Worm (Caenorhabditis elegans) whole organism, L1 larva: ENCODE results near the gene M176.16.

Source experiments
- C04F5.9 ChIP-seq: sonication (generic microtip); optimal IDR thresholded peaks from 2 replicates; lab custom pipeline; 2016; ENCODE audit warnings: missing genetic modification characterization, missing compliant biosample characterization
- C34B4.2 ChIP-seq: sonication (generic microtip); optimal IDR thresholded peaks from 2 replicates; lab custom pipeline; 2017; ENCODE audit warnings: mild to moderate bottlenecking, missing genetic modification characterization, missing compliant biosample characterization
- Y116A8C.19 ChIP-seq: sonication (generic microtip); optimal IDR thresholded peaks from 2 replicates; lab custom pipeline; 2016; ENCODE audit warnings: missing compliant biosample characterization, missing genetic modification characterization, borderline replicate concordance
- aha-1 ChIP-seq: fragments of 150-350 bp; optimal IDR thresholded peaks from 2 replicates; lab custom pipeline; 2014; ENCODE audit warnings: missing biosample characterization, missing genetic modification characterization
- alr-1 ChIP-seq: fragments of 200-800 bp; sonication (Bioruptor generic); optimal IDR thresholded peaks from 2 replicates; lab custom pipeline; 2018; ENCODE audit warnings: borderline replicate concordance, mild to moderate bottlenecking, missing genetic modification characterization, missing compliant biosample characterization
- aly-2 ChIP-seq: fragments of 150-350 bp; optimal IDR thresholded peaks from 2 replicates; lab custom pipeline; 2014; ENCODE audit warnings: missing biosample characterization, missing genetic modification characterization
- ama-1 ChIP-seq: fragments of 150-350 bp; optimal IDR thresholded peaks from 2 replicates; lab custom pipeline; 2014
- blmp-1 ChIP-seq: fragments of 150-350 bp; optimal IDR thresholded peaks from 2 replicates; lab custom pipeline; 2014; ENCODE audit warnings: missing biosample characterization, missing genetic modification characterization
- ceh-63 ChIP-seq: fragments of 200-800 bp; sonication (Bioruptor generic); optimal IDR thresholded peaks from 2 replicates; lab custom pipeline; 2018; ENCODE audit warnings: mild to moderate bottlenecking, missing genetic modification characterization, missing compliant biosample characterization
- ceh-88 ChIP-seq: fragments of 200-800 bp; sonication (Bioruptor generic); IDR thresholded peaks from 2 replicates; pipeline ENCODE4 v1.3.6; 2022; ENCODE audit warnings: missing genetic modification characterization, missing compliant biosample characterization
- dsc-1 ChIP-seq: sonication (generic microtip); optimal IDR thresholded peaks from 2 replicates; lab custom pipeline; 2016; ENCODE audit warnings: mild to moderate bottlenecking, missing genetic modification characterization, missing compliant biosample characterization
- efl-1 ChIP-seq, 4 experiments: fragments of 150-350 bp; optimal IDR thresholded peaks in 3 of 4; peaks in 1 of 4; 1 replicate in 1 of 4; 2 replicates in 3 of 4; lab custom pipeline; 2014; ENCODE audit warnings: missing biosample characterization in 2 of 4, missing genetic modification characterization in 2 of 4, missing genetic modification reagents in 2 of 4
- egl-13 ChIP-seq: sonication (generic microtip); optimal IDR thresholded peaks from 2 replicates; lab custom pipeline; 2016; ENCODE audit warnings: missing genotype, missing genetic modification reagents, missing genetic modification characterization, missing compliant biosample characterization
- elt-2 ChIP-seq: sonication (generic microtip); optimal IDR thresholded peaks from 2 replicates; lab custom pipeline; 2016; ENCODE audit warnings: missing genetic modification characterization, mild to moderate bottlenecking, inconsistent platforms, missing compliant biosample characterization, missing genetic modification reagents
- ets-5 ChIP-seq: fragments of 200-800 bp; sonication (Bioruptor generic); IDR thresholded peaks from 2 replicates; pipeline ENCODE4 v1.3.6; 2022; ENCODE audit warnings: missing genetic modification characterization, missing compliant biosample characterization
- fkh-4 ChIP-seq: sonication (generic microtip); optimal IDR thresholded peaks from 2 replicates; lab custom pipeline; 2016; ENCODE audit warnings: missing compliant biosample characterization, missing genetic modification characterization, borderline replicate concordance
- fkh-8 ChIP-seq: sonication (generic microtip); optimal IDR thresholded peaks from 2 replicates; lab custom pipeline; 2016; ENCODE audit warnings: mild to moderate bottlenecking, missing genetic modification characterization, missing compliant biosample characterization
- grh-1 ChIP-seq: fragments of 200-800 bp; sonication (Bioruptor generic); IDR thresholded peaks from 2 replicates; pipeline ENCODE4 v1.3.6; 2022; ENCODE audit warnings: missing genetic modification reagents, missing genetic modification characterization, missing compliant biosample characterization
- isw-1 ChIP-seq: fragments of 200-800 bp; sonication (Bioruptor generic); IDR thresholded peaks from 2 replicates; pipeline ENCODE4 v1.3.6; 2022; ENCODE audit warnings: missing genetic modification characterization, missing compliant biosample characterization
- jun-1 ChIP-seq: fragments of 150-350 bp; optimal IDR thresholded peaks from 2 replicates; lab custom pipeline; 2014; ENCODE audit warnings: missing biosample characterization, missing genetic modification reagents, missing genetic modification characterization
- lin-15B ChIP-seq: fragments of 150-350 bp; sonication (generic microtip); optimal IDR thresholded peaks from 3 replicates; lab custom pipeline; 2014; ENCODE audit warnings: missing biosample characterization, missing genetic modification characterization
- lin-35 ChIP-seq, 2 experiments: fragments of 150-350 bp; optimal IDR thresholded peaks; 2 replicates each; lab custom pipeline; 2014; ENCODE audit warnings: missing biosample characterization in 2 of 2, missing genetic modification characterization in 2 of 2, missing genetic modification reagents in 2 of 2
- lsy-2 ChIP-seq, 2 experiments: fragments of 150-350 bp; optimal IDR thresholded peaks; 2 replicates each; lab custom pipeline; 2014; ENCODE audit warnings: missing biosample characterization in 2 of 2, missing genetic modification characterization in 2 of 2
- mef-2 ChIP-seq: fragments of 150-350 bp; optimal IDR thresholded peaks from 2 replicates; lab custom pipeline; 2014; ENCODE audit warnings: missing biosample characterization, missing genetic modification characterization
- nhr-11 ChIP-seq: fragments of 150-350 bp; optimal IDR thresholded peaks from 2 replicates; lab custom pipeline; 2014; ENCODE audit warnings: missing biosample characterization, missing genetic modification characterization
- nhr-19 ChIP-seq: fragments of 200-800 bp; sonication (Bioruptor generic); conservative IDR thresholded peaks from 2 replicates; pipeline ENCODE4 v1.3.6; 2022; ENCODE audit warnings: missing genetic modification characterization, missing compliant biosample characterization
- nhr-20 ChIP-seq: sonication (generic microtip); optimal IDR thresholded peaks from 2 replicates; lab custom pipeline; 2016; ENCODE audit warnings: mild to moderate bottlenecking, missing genetic modification characterization, missing compliant biosample characterization
- nhr-237 ChIP-seq: fragments of 150-350 bp; optimal IDR thresholded peaks from 2 replicates; lab custom pipeline; 2014; ENCODE audit warnings: missing biosample characterization, missing genetic modification characterization
- nhr-28 ChIP-seq: fragments of 150-350 bp; optimal IDR thresholded peaks from 2 replicates; lab custom pipeline; 2014; ENCODE audit warnings: missing biosample characterization, missing genetic modification characterization
- nhr-47 ChIP-seq: sonication (generic microtip); optimal IDR thresholded peaks from 2 replicates; lab custom pipeline; 2016; ENCODE audit warnings: mild to moderate bottlenecking, missing genetic modification characterization, moderate library complexity, missing compliant biosample characterization
- nhr-71 ChIP-seq: sonication (generic microtip); optimal IDR thresholded peaks from 2 replicates; lab custom pipeline; 2016; ENCODE audit warnings: mild to moderate bottlenecking, missing genetic modification characterization, moderate library complexity, missing compliant biosample characterization
- pag-3 ChIP-seq: sonication (generic microtip); optimal IDR thresholded peaks from 2 replicates; lab custom pipeline; 2017; ENCODE audit warnings: missing genetic modification characterization, mild to moderate bottlenecking, missing compliant biosample characterization, antibody characterized with exemption, borderline replicate concordance; ENCODE audit not compliant: insufficient read depth
- pax-3 ChIP-seq: fragments of 200-800 bp; sonication (Bioruptor generic); optimal IDR thresholded peaks from 2 replicates; lab custom pipeline; 2018; ENCODE audit warnings: mild to moderate bottlenecking, missing genetic modification characterization, moderate library complexity, missing compliant biosample characterization
- skn-1 ChIP-seq: fragments of 150-350 bp; optimal IDR thresholded peaks from 2 replicates; lab custom pipeline; 2014; ENCODE audit warnings: missing biosample characterization, missing genetic modification characterization
- snpc-4 ChIP-seq: fragments of 150-350 bp; optimal IDR thresholded peaks from 2 replicates; lab custom pipeline; 2014; ENCODE audit warnings: missing biosample characterization, missing genetic modification characterization
- sptf-1 ChIP-seq: fragments of 150-350 bp; optimal IDR thresholded peaks from 2 replicates; lab custom pipeline; 2014; ENCODE audit warnings: missing biosample characterization, missing genetic modification characterization
- tbx-2 ChIP-seq: sonication (generic microtip); optimal IDR thresholded peaks from 2 replicates; lab custom pipeline; 2016; ENCODE audit warnings: missing genetic modification characterization, missing compliant biosample characterization
- tlp-1 ChIP-seq: fragments of 150-350 bp; optimal IDR thresholded peaks from 2 replicates; lab custom pipeline; 2014; ENCODE audit warnings: missing biosample characterization, missing genetic modification characterization
- unc-62 ChIP-seq: fragments of 150-350 bp; optimal IDR thresholded peaks from 2 replicates; lab custom pipeline; 2014; ENCODE audit warnings: missing biosample characterization, missing genetic modification reagents, missing genetic modification characterization
- unc-98 ChIP-seq: fragments of 200-800 bp; sonication (Bioruptor generic); IDR thresholded peaks from 2 replicates; pipeline ENCODE4 v1.3.6; 2022; ENCODE audit warnings: missing genetic modification characterization, missing compliant biosample characterization
- vab-15 ChIP-seq: sonication (generic microtip); optimal IDR thresholded peaks from 2 replicates; lab custom pipeline; 2017; ENCODE audit warnings: missing genotype, mild to moderate bottlenecking, missing genetic modification characterization, missing compliant biosample characterization
- xbp-1 ChIP-seq: sonication (generic microtip); optimal IDR thresholded peaks from 2 replicates; lab custom pipeline; 2016; ENCODE audit warnings: missing genetic modification characterization, missing compliant biosample characterization
- zag-1 ChIP-seq: fragments of 150-350 bp; optimal IDR thresholded peaks from 2 replicates; lab custom pipeline; 2014; ENCODE audit warnings: missing biosample characterization, missing genetic modification characterization
- zip-4 ChIP-seq: fragments of 200-800 bp; sonication (Bioruptor generic); optimal IDR thresholded peaks from 2 replicates; lab custom pipeline; 2018; ENCODE audit warnings: mild to moderate bottlenecking, missing genetic modification characterization, moderate library complexity, missing compliant biosample characterization
- ztf-4 ChIP-seq: fragments of 150-350 bp; optimal IDR thresholded peaks from 2 replicates; lab custom pipeline; 2014; ENCODE audit warnings: missing biosample characterization, missing genetic modification characterization

The M176.16 gene

ce11 chrII:9411497-9411896, 6.8 kb upstream of the M176.16 start, which contains the start of gene M176.9:
Gene M176.9 (minus strand): TSS chrII:9411597.
- TF ChIP-seq blmp-1 (tag; lab: Kevin White, UChicago): no peak
- no peak for TF ChIP-seq ets-5 (GFP tag; lab: Robert Waterston, UW)
- no peak for TF ChIP-seq elt-2 (tag; lab: Kevin White, UChicago)
- TF ChIP-seq snpc-4 (tag; lab: Kevin White, UChicago): no peak

ce11 chrII:9412086-9412608, 6.2 kb upstream of the M176.16 start, which contains the start of gene arrd-3:
Gene arrd-3 (plus strand): TSS chrII:9412558.
- TF ChIP-seq tlp-1 (peak; percentile 10), elt-2 (tag; lab: Kevin White, UChicago) (peak; percentile 66), nhr-11 (tag; lab: Kevin White, UChicago) (no peak), lin-35 (GFP tag; optimal IDR thresholded peaks at IDR 0.05; lab: Kevin White, UChicago) (no peak)
- TF ChIP-seq, all 84 proteins: peak for 2

- no peak for TF ChIP-seq sptf-1 (tag; lab: Kevin White, UChicago)
- TF ChIP-seq zag-1 (tag; lab: Kevin White, UChicago): no peak
- no peak for TF ChIP-seq fkh-4 (tag; lab: Kevin White, UChicago)
- TF ChIP-seq nhr-71 (tag; lab: Kevin White, UChicago): peak; percentile 80
- TF ChIP-seq mef-2 (tag; lab: Kevin White, UChicago): no peak
- no peak for TF ChIP-seq ama-1
- no peak for TF ChIP-seq nhr-28
- no peak for TF ChIP-seq dsc-1 (tag; lab: Kevin White, UChicago)
- no peak for TF ChIP-seq nhr-237 (tag; lab: Kevin White, UChicago)
- TF ChIP-seq fkh-8 (tag; lab: Kevin White, UChicago): peak; percentile 42
- peak; percentile 22 for TF ChIP-seq aly-2
- TF ChIP-seq egl-13 (tag; lab: Kevin White, UChicago): peak; percentile 33
- TF ChIP-seq unc-62: no peak
- TF ChIP-seq pax-3 (tag; lab: Kevin White, UChicago): no peak
- TF ChIP-seq nhr-19 (GFP tag; lab: Robert Waterston, UW): peak; percentile 77
- TF ChIP-seq xbp-1: peak; percentile 65
- peak; percentile 71 to 84 for TF ChIP-seq lsy-2 (tag; optimal IDR thresholded peaks at IDR 0.05; lab: Kevin White, UChicago)
- peak; percentile 74 for TF ChIP-seq nhr-47 (tag; lab: Kevin White, UChicago)
- TF ChIP-seq aha-1 (tag; lab: Kevin White, UChicago): no peak
- TF ChIP-seq C04F5.9 (tag; lab: Kevin White, UChicago): peak; percentile 24
- no peak for TF ChIP-seq unc-98 (GFP tag; lab: Robert Waterston, UW)
- TF ChIP-seq vab-15 (tag; lab: Kevin White, UChicago): no peak
- no peak for TF ChIP-seq zip-4 (GFP tag; lab: Kevin White, UChicago)
- TF ChIP-seq isw-1 (GFP tag; lab: Robert Waterston, UW): peak; percentile 63
- TF ChIP-seq efl-1 (optimal IDR thresholded peaks at IDR 0.05; lab: Kevin White, UChicago): peak; percentile 68 to 77
- peak; percentile 70 to 96 for TF ChIP-seq efl-1 (GFP tag; optimal IDR thresholded peaks at IDR 0.05 in 1 of 2; lab: Kevin White, UChicago)
- TF ChIP-seq pag-3 (tag; lab: Kevin White, UChicago): no peak
- peak; percentile 49; the same call in 1 of the 2 replicates for TF ChIP-seq grh-1 (GFP tag; lab: Robert Waterston, UW)
- TF ChIP-seq jun-1 (tag; lab: Kevin White, UChicago): no peak
- TF ChIP-seq Y116A8C.19 (tag; lab: Kevin White, UChicago): no peak
- TF ChIP-seq lin-15B: peak; percentile 48
- peak; percentile 75 to 81 for TF ChIP-seq lin-35 (GFP tag; optimal IDR thresholded peaks at IDR 0.05; lab: Kevin White, UChicago)
- TF ChIP-seq alr-1: no peak
- no peak for TF ChIP-seq C34B4.2 (tag; lab: Kevin White, UChicago)
- TF ChIP-seq tbx-2 (tag; lab: Kevin White, UChicago): peak; percentile 68
- TF ChIP-seq nhr-20 (tag; lab: Kevin White, UChicago): peak; percentile 80
- TF ChIP-seq ceh-63 (GFP tag; lab: Kevin White, UChicago): no peak
- TF ChIP-seq ceh-88: no peak
- peak; percentile 68 for TF ChIP-seq skn-1 (tag; lab: Kevin White, UChicago)
- no peak for TF ChIP-seq ztf-4
- peak; percentile 46 for TF ChIP-seq snpc-4 (tag; lab: Kevin White, UChicago)
These were observed 1.7 kb upstream of the M176.16 start, which contains the start of the genes gss-1 and chch-3 for ce11 chrII:9416381-9417276. Gene gss-1 (minus strand): TSS chrII:9416431. Gene chch-3 (plus strand): TSS chrII:9417013.
